Fruit fly (Drosophila melanogaster) whole organism, embryonic: Measurements from ENCODE around the gene CG32819.

ENCODE experiments used
- Atf-2 ChIP-seq: fragments of 200-800 bp; sonication (Bioruptor generic); optimal IDR thresholded peaks from 2 replicates; lab custom pipeline; 2016; ENCODE audit warnings: missing biosample characterization, missing genetic modification characterization
- Awh ChIP-seq: fragments of 200-800 bp; sonication (Bioruptor generic); IDR thresholded peaks from 2 replicates; pipeline ENCODE4, ENCODE4 v1.3.6; 2022; ENCODE audit warnings: missing biosample characterization, missing genetic modification characterization
- B-H1 ChIP-seq: fragments of 200-800 bp; sonication (Bioruptor generic); IDR thresholded peaks from 3 replicates; pipeline ENCODE4 v1.3.6; 2022; ENCODE audit warnings: missing biosample characterization, missing genetic modification characterization
- CG10366 ChIP-seq: fragments of 200-800 bp; sonication (Bioruptor generic); IDR thresholded peaks from 2 replicates; pipeline ENCODE4 v1.3.6; 2022; ENCODE audit warnings: missing biosample characterization, missing genetic modification characterization
- CG11695 ChIP-seq: fragments of 200-800 bp; sonication (Bioruptor generic); IDR thresholded peaks from 3 replicates; pipeline ENCODE4 v1.3.6; 2022; ENCODE audit warnings: missing biosample characterization, missing genetic modification characterization
- CG11696 ChIP-seq: fragments of 200-800 bp; sonication (Bioruptor generic); IDR thresholded peaks from 2 replicates; pipeline ENCODE4 v1.3.6; 2022; ENCODE audit warnings: missing biosample characterization, missing genetic modification characterization
- CG12155 ChIP-seq: fragments of 200-800 bp; sonication (Bioruptor generic); optimal IDR thresholded peaks from 3 replicates; lab custom pipeline; 2016; ENCODE audit warnings: missing biosample characterization, missing genetic modification characterization
- CG12236 ChIP-seq: fragments of 200-800 bp; sonication (Bioruptor generic); optimal IDR thresholded peaks from 2 replicates; lab custom pipeline; 2016; ENCODE audit warnings: missing biosample characterization, missing genetic modification characterization
- CG12769 ChIP-seq: fragments of 200-800 bp; sonication (Bioruptor generic); optimal IDR thresholded peaks from 2 replicates; lab custom pipeline; 2019; ENCODE audit warnings: missing biosample characterization, mild to moderate bottlenecking, missing genetic modification characterization, moderate library complexity
- CG15601 ChIP-seq: fragments of 200-800 bp; sonication (Bioruptor generic); optimal IDR thresholded peaks from 3 replicates; lab custom pipeline; 2019; ENCODE audit warnings: missing biosample characterization, mild to moderate bottlenecking, missing genetic modification characterization, moderate library complexity
- CG16815 ChIP-seq: fragments of 200-800 bp; sonication (Bioruptor generic); optimal IDR thresholded peaks from 3 replicates; lab custom pipeline; 2017; ENCODE audit warnings: missing biosample characterization, mild to moderate bottlenecking, missing genetic modification characterization
- CG16863 ChIP-seq: fragments of 200-800 bp; sonication (Bioruptor generic); optimal IDR thresholded peaks from 3 replicates; lab custom pipeline; 2016; ENCODE audit warnings: missing biosample characterization, missing genetic modification characterization
- CG3163 ChIP-seq: fragments of 200-800 bp; sonication (Bioruptor generic); optimal IDR thresholded peaks from 3 replicates; lab custom pipeline; 2016; ENCODE audit warnings: missing biosample characterization, missing genetic modification characterization
- CG33213 ChIP-seq: fragments of 200-800 bp; sonication (Bioruptor generic); optimal IDR thresholded peaks from 3 replicates; lab custom pipeline; 2016; ENCODE audit warnings: missing biosample characterization, missing genetic modification characterization
- CG3838 ChIP-seq: fragments of 200-800 bp; sonication (Bioruptor generic); optimal IDR thresholded peaks from 3 replicates; lab custom pipeline; 2016; ENCODE audit warnings: missing biosample characterization, missing genetic modification characterization
- CG6689 ChIP-seq: fragments of 200-800 bp; sonication (Bioruptor generic); IDR thresholded peaks from 2 replicates; pipeline ENCODE4 v1.3.6; 2022; ENCODE audit warnings: missing biosample characterization, missing genetic modification characterization
- CG6854 ChIP-seq: fragments of 200-800 bp; sonication (Bioruptor generic); optimal IDR thresholded peaks from 3 replicates; lab custom pipeline; 2017; ENCODE audit warnings: missing biosample characterization, mild to moderate bottlenecking, missing genetic modification characterization
- CG8281 ChIP-seq: fragments of 200-800 bp; sonication (Bioruptor generic); optimal IDR thresholded peaks from 2 replicates; lab custom pipeline; 2018; ENCODE audit warnings: missing biosample characterization, mild to moderate bottlenecking, missing genetic modification characterization, moderate library complexity
- CHES-1-like ChIP-seq: fragments of 200-800 bp; sonication (Bioruptor generic); optimal IDR thresholded peaks from 2 replicates; lab custom pipeline; 2016; ENCODE audit warnings: missing biosample characterization, missing genetic modification characterization
- D19B ChIP-seq: fragments of 200-800 bp; sonication (Bioruptor generic); optimal IDR thresholded peaks from 2 replicates; lab custom pipeline; 2017; ENCODE audit warnings: missing biosample characterization, mild to moderate bottlenecking, missing genetic modification characterization
- Dbx ChIP-seq: fragments of 200-800 bp; sonication (Bioruptor generic); IDR thresholded peaks from 3 replicates; pipeline ENCODE4 v1.3.6; 2022; ENCODE audit warnings: missing biosample characterization, missing genetic modification characterization
- E2f2 ChIP-seq: fragments of 200-800 bp; sonication (Bioruptor generic); IDR thresholded peaks from 2 replicates; pipeline ENCODE4 v1.3.6; 2022; ENCODE audit warnings: missing biosample characterization, missing genetic modification characterization
- GATAe ChIP-seq: fragments of 200-800 bp; sonication (Bioruptor generic); conservative IDR thresholded peaks from 2 replicates; pipeline ENCODE4 v1.3.6; 2022; ENCODE audit warnings: missing biosample characterization, missing genetic modification characterization
- MBD-R2 ChIP-seq: fragments of 200-800 bp; sonication (Bioruptor generic); IDR thresholded peaks from 2 replicates; pipeline ENCODE4 v1.3.6; 2022; ENCODE audit warnings: missing biosample characterization, missing genetic modification characterization
- Max ChIP-seq: fragments of 200-800 bp; sonication (Bioruptor generic); optimal IDR thresholded peaks from 2 replicates; lab custom pipeline; 2016; ENCODE audit warnings: missing biosample characterization, mild to moderate bottlenecking, missing genetic modification characterization
- Pdp1 ChIP-seq, 2 experiments: fragments of 200-800 bp; sonication (Bioruptor generic); optimal IDR thresholded peaks; 3 replicates each; lab custom pipeline; 2016; ENCODE audit warnings: missing biosample characterization in 2 of 2, missing genetic modification characterization in 2 of 2, mild to moderate bottlenecking in 1 of 2, moderate library complexity in 1 of 2
- Poxn ChIP-seq: fragments of 200-800 bp; sonication (Bioruptor generic); IDR thresholded peaks from 2 replicates; pipeline ENCODE4 v1.3.6; 2022; ENCODE audit warnings: missing biosample characterization, missing genetic modification characterization
- Ptx1 ChIP-seq: fragments of 200-800 bp; sonication (Bioruptor generic); IDR thresholded peaks from 2 replicates; pipeline ENCODE4 v1.3.6; 2022; ENCODE audit warnings: missing biosample characterization, missing genetic modification characterization
- Sin3A ChIP-seq: fragments of >200 bp; optimal IDR thresholded peaks from 2 replicates; lab custom pipeline; 2018
- Sox100B ChIP-seq: fragments of 200-800 bp; sonication (Bioruptor generic); optimal IDR thresholded peaks from 3 replicates; lab custom pipeline; 2018; ENCODE audit warnings: missing biosample characterization, mild to moderate bottlenecking, missing genetic modification characterization
- Ssrp ChIP-seq: fragments of 200-800 bp; sonication (Bioruptor generic); optimal IDR thresholded peaks from 2 replicates; lab custom pipeline; 2018; ENCODE audit warnings: missing biosample characterization, mild to moderate bottlenecking, missing genetic modification characterization, moderate library complexity
- Usf ChIP-seq: fragments of 200-800 bp; sonication (Bioruptor generic); optimal IDR thresholded peaks from 2 replicates; lab custom pipeline; 2017; ENCODE audit warnings: missing genotype, missing biosample characterization, missing genetic modification characterization
- cas ChIP-seq: fragments of 200-800 bp; sonication (Bioruptor generic); IDR thresholded peaks from 2 replicates; pipeline ENCODE4 v1.3.6; 2022; ENCODE audit warnings: missing biosample characterization, missing genetic modification characterization
- chif ChIP-seq, 2 experiments: fragments of 200-800 bp; sonication (Bioruptor generic); optimal IDR thresholded peaks; 3 replicates each; lab custom pipeline; 2016; ENCODE audit warnings: missing biosample characterization in 2 of 2, missing genetic modification characterization in 2 of 2
- chm ChIP-seq: fragments of 200-800 bp; sonication (Bioruptor generic); IDR thresholded peaks from 2 replicates; pipeline ENCODE4 v1.3.6; 2022; ENCODE audit warnings: missing biosample characterization, missing genetic modification characterization
- cwo ChIP-seq: fragments of 200-800 bp; sonication (Bioruptor generic); optimal IDR thresholded peaks from 3 replicates; lab custom pipeline; 2017; ENCODE audit warnings: missing biosample characterization, missing genetic modification characterization, mild to moderate bottlenecking, moderate library complexity, missing genetic modification reagents
- dm ChIP-seq: fragments of 200-800 bp; sonication (Bioruptor generic); optimal IDR thresholded peaks from 3 replicates; lab custom pipeline; 2016; ENCODE audit warnings: missing biosample characterization, missing genetic modification characterization
- dmrt11E ChIP-seq: fragments of 200-800 bp; sonication (Bioruptor generic); optimal IDR thresholded peaks from 3 replicates; lab custom pipeline; 2018; ENCODE audit warnings: missing biosample characterization, mild to moderate bottlenecking, missing genetic modification characterization, moderate library complexity
- dmrt99B ChIP-seq: fragments of 200-800 bp; sonication (Bioruptor generic); optimal IDR thresholded peaks from 2 replicates; lab custom pipeline; 2018; ENCODE audit warnings: missing biosample characterization, mild to moderate bottlenecking, missing genetic modification characterization, moderate library complexity
- maf-S ChIP-seq: fragments of 200-800 bp; sonication (Bioruptor generic); optimal IDR thresholded peaks from 2 replicates; lab custom pipeline; 2016; ENCODE audit warnings: missing biosample characterization, missing genetic modification characterization
- mirr ChIP-seq: fragments of 200-800 bp; sonication (Bioruptor generic); optimal IDR thresholded peaks from 3 replicates; lab custom pipeline; 2018; ENCODE audit warnings: missing biosample characterization, mild to moderate bottlenecking, missing genetic modification characterization
- pum ChIP-seq: fragments of 200-800 bp; sonication (Bioruptor generic); optimal IDR thresholded peaks from 2 replicates; lab custom pipeline; 2016; ENCODE audit warnings: missing biosample characterization, missing genetic modification characterization
- shn ChIP-seq: fragments of 200-800 bp; sonication (Bioruptor generic); optimal IDR thresholded peaks from 3 replicates; lab custom pipeline; 2016; ENCODE audit warnings: missing biosample characterization, missing genetic modification characterization
- sim ChIP-seq: fragments of 200-800 bp; sonication (Bioruptor generic); IDR thresholded peaks from 2 replicates; pipeline ENCODE4 v1.3.6; 2022; ENCODE audit warnings: missing biosample characterization, missing genetic modification characterization
- sna ChIP-seq: fragments of 200-800 bp; sonication (Bioruptor generic); IDR thresholded peaks from 2 replicates; pipeline ENCODE4 v1.3.6; 2022; ENCODE audit warnings: missing biosample characterization, missing genetic modification characterization; ENCODE audit not compliant: partially characterized antibody
- so ChIP-seq: fragments of 200-800 bp; sonication (Bioruptor generic); IDR thresholded peaks from 3 replicates; pipeline ENCODE4 v1.3.6; 2022; ENCODE audit warnings: missing biosample characterization, missing genetic modification characterization
- sug ChIP-seq: fragments of 200-800 bp; optimal IDR thresholded peaks from 2 replicates; lab custom pipeline; 2019; ENCODE audit warnings: missing biosample characterization, mild to moderate bottlenecking, missing genetic modification characterization, moderate library complexity
- trem ChIP-seq: fragments of 200-800 bp; optimal IDR thresholded peaks from 3 replicates; lab custom pipeline; 2019; ENCODE audit warnings: missing biosample characterization, mild to moderate bottlenecking, missing genetic modification characterization, moderate library complexity
- vnd ChIP-seq: fragments of 200-800 bp; sonication (Bioruptor generic); IDR thresholded peaks from 3 replicates; pipeline ENCODE4 v1.3.6; 2022; ENCODE audit warnings: missing biosample characterization, missing genetic modification characterization; ENCODE audit not compliant: partially characterized antibody
- wek ChIP-seq: fragments of 200-800 bp; sonication (Bioruptor generic); optimal IDR thresholded peaks from 3 replicates; lab custom pipeline; 2018; ENCODE audit warnings: missing biosample characterization, mild to moderate bottlenecking, missing genetic modification characterization, moderate library complexity
- zfh2 ChIP-seq: fragments of 200-800 bp; sonication (Bioruptor generic); optimal IDR thresholded peaks from 2 replicates; lab custom pipeline; 2016; ENCODE audit warnings: missing biosample characterization, missing genetic modification characterization

CG32819 gene

DNA sequence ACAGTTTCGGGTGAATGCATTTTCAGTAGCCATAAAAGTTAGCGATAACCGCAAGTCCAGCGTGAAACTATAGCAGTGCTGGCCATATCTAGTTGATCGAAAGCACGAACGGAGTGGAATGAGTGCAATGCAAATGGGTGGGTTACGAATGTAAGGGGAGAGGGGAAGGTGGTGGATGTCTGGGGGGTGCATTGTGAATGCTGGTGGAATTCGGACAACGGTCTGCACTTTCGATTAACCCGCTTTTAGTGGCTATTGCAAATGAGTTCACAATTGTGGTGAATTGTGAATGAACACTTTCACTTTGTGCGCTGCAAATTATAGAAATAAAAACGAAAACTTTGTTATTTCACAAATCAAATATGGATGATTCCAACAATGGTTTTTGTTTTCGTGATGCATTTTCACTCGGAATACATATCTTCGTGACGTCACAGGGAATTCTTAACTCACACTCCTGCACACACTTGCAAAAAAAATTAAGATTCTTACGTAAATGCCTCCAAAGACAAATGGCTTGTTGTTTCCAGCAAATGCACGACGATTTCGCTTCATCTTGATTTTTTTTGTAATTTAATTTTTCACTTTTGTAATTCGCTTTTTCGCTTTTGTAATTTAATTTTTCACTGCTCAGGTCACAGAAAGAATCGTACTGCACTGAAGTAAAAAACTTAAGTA is 8.7 kb upstream of the CG32819 start, which contains the start of gene DIP1 (continued):
- TF ChIP-seq so (GFP tag; lab: Robert Waterston, UW) (no peak), D19B (GFP tag; lab: Kevin White, UChicago) (no peak), CG8281 (tag; lab: Kevin White, UChicago) (no peak), CG3163 (GFP tag; lab: Kevin White, UChicago) (no peak), GATAe (no peak), CG6854 (GFP tag; lab: Kevin White, UChicago) (no peak), chm (GFP tag; lab: Robert Waterston, UW) (peak; percentile 49; the same call in 1 of the 2 replicates), CG12155 (GFP tag; lab: Kevin White, UChicago) (peak; percentile 2), dmrt11E (tag; lab: Kevin White, UChicago) (peak; percentile 2), maf-S (no peak), CG33213 (no peak), wek (GFP tag; lab: Kevin White, UChicago) (no peak), dm (GFP tag; lab: Kevin White, UChicago) (no peak), mirr (GFP tag; lab: Kevin White, UChicago) (no peak), zfh2 (GFP tag; lab: Kevin White, UChicago) (no peak), CG16863 (GFP tag; lab: Kevin White, UChicago) (no peak), CG3838 (GFP tag; lab: Kevin White, UChicago) (no peak), pum (no peak), CG6689 (GFP tag; lab: Robert Waterston, UW) (no peak), Sin3A (no peak), cas (GFP tag; lab: Robert Waterston, UW) (no peak), Atf-2 (no peak), trem (tag; lab: Kevin White, UChicago) (no peak), CG11696 (GFP tag; lab: Robert Waterston, UW) (no peak), sug (no peak), Awh (GFP tag; lab: Robert Waterston, UW) (no peak), CHES-1-like (peak; percentile 11), cwo (GFP tag; lab: Kevin White, UChicago) (no peak), Pdp1 (GFP tag; optimal IDR thresholded peaks at IDR 0.05; lab: Kevin White, UChicago) (peak in 1 of 2 experiments; percentile 82), B-H1 (GFP tag; lab: Robert Waterston, UW) (no peak), Dbx (GFP tag; lab: Robert Waterston, UW) (no peak), sna (GFP tag; lab: Robert Waterston, UW) (no peak), CG16815 (GFP tag; lab: Kevin White, UChicago) (no peak), Ptx1 (0 out of 2 replicates have a peak, but pooled peaks have one; percentile 25), chif (GFP tag; optimal IDR thresholded peaks at IDR 0.05; lab: Kevin White, UChicago) (peak in 1 of 2 experiments; percentile 38), Max (GFP tag; lab: Kevin White, UChicago) (no peak), Sox100B (GFP tag; lab: Kevin White, UChicago) (no peak), shn (peak; percentile 14), Poxn (GFP tag; lab: Robert Waterston, UW) (no peak), vnd (GFP tag; lab: Robert Waterston, UW) (no peak), CG11695 (GFP tag; lab: Robert Waterston, UW) (peak; percentile 55; the same call in 1 of the 3 replicates), Usf (GFP tag; lab: Kevin White, UChicago) (no peak), CG12769 (tag; lab: Kevin White, UChicago) (peak; percentile 15), CG10366 (GFP tag; lab: Robert Waterston, UW) (no peak), dmrt99B (tag; lab: Kevin White, UChicago) (peak; percentile 10), CG12236 (GFP tag; lab: Kevin White, UChicago) (no peak), MBD-R2 (no peak), sim (GFP tag; lab: Robert Waterston, UW) (no peak), E2f2 (GFP tag; lab: Robert Waterston, UW) (no peak), CG15601 (no peak), Ssrp (tag; lab: Kevin White, UChicago) (no peak)
